Worm (Caenorhabditis elegans): Measurements from ENCODE around the gene srx-136.
A peak's percentile ranks its signal among the peaks of the same experiment; 100 is the strongest.

srx-136 gene

ce11 chrV:13857132-13857531, at the start of gene srx-136:
Gene srx-136, plus strand, starts transcription at chrV:13857432.
- TF ChIP-seq dao-5 (tag; optimal IDR thresholded peaks at IDR 0.05) = no peak
- no peak for TF ChIP-seq W03F9.2 (tag; optimal IDR thresholded peaks at IDR 0.05)
- TF ChIP-seq him-1 (tag; optimal IDR thresholded peaks at IDR 0.05) = no peak

- TF ChIP-seq him-1 (tag; optimal IDR thresholded peaks at IDR 0.05) (no peak), W03F9.2 (tag; optimal IDR thresholded peaks at IDR 0.05) (no peak)
Measured at ce11 chrV:13808462-13808867, 48.8 kb upstream of the srx-136 start.

ce11 chrV:13812330-13812729, 44.9 kb upstream of the srx-136 start:
- TF ChIP-seq him-1 (tag; optimal IDR thresholded peaks at IDR 0.05) (no peak), W03F9.2 (tag; optimal IDR thresholded peaks at IDR 0.05) (no peak)

ce11 chrV:13812931-13813330, 44.3 kb upstream of the srx-136 start, which contains the start of gene ceh-24:
Gene ceh-24, plus strand, starts transcription at chrV:13813231.
- TF ChIP-seq him-1 (tag; optimal IDR thresholded peaks at IDR 0.05) (no peak), W03F9.2 (tag; optimal IDR thresholded peaks at IDR 0.05) (no peak), dao-5 (tag; optimal IDR thresholded peaks at IDR 0.05) (no peak)

- no peak for TF ChIP-seq dao-5 (tag; optimal IDR thresholded peaks at IDR 0.05)
- TF ChIP-seq W03F9.2 (tag; optimal IDR thresholded peaks at IDR 0.05) = no peak
- no peak for TF ChIP-seq him-1 (tag; optimal IDR thresholded peaks at IDR 0.05)
Measured at ce11 chrV:13816877-13817276, 40.4 kb upstream of the srx-136 start, which contains the start of gene F55B12.2. Gene F55B12.2, minus strand, starts transcription at chrV:13816977.

- TF ChIP-seq W03F9.2 (tag; optimal IDR thresholded peaks at IDR 0.05) = peak; percentile 44
- TF ChIP-seq him-1 (tag; optimal IDR thresholded peaks at IDR 0.05) = no peak
Measured at ce11 chrV:13818824-13819408, 38.3 kb upstream of the srx-136 start, which contains the start of gene sel-10. Gene sel-10, plus strand, starts transcription at chrV:13819361.

- TF ChIP-seq W03F9.2 (tag; optimal IDR thresholded peaks at IDR 0.05) = no peak
- TF ChIP-seq him-1 (tag; optimal IDR thresholded peaks at IDR 0.05) = no peak
- no peak for TF ChIP-seq dao-5 (tag; optimal IDR thresholded peaks at IDR 0.05)
Measured at ce11 chrV:13822752-13823151, 34.5 kb upstream of the srx-136 start, which contains the start of gene hpo-31. Gene hpo-31, plus strand, starts transcription at chrV:13823052.

ce11 chrV:13827920-13828319, 29.3 kb upstream of the srx-136 start, which contains the start of gene nrf-5:
Gene nrf-5, plus strand, starts transcription at chrV:13828267.
- TF ChIP-seq dao-5 (tag; optimal IDR thresholded peaks at IDR 0.05) (no peak), him-1 (tag; optimal IDR thresholded peaks at IDR 0.05) (no peak), W03F9.2 (tag; optimal IDR thresholded peaks at IDR 0.05) (no peak)

ce11 chrV:13830813-13831212, 26.4 kb upstream of the srx-136 start, which contains the start of gene str-165:
Gene str-165, plus strand, starts transcription at chrV:13831113.
- no peak for TF ChIP-seq him-1 (tag; optimal IDR thresholded peaks at IDR 0.05)
- no peak for TF ChIP-seq dao-5 (tag; optimal IDR thresholded peaks at IDR 0.05)

ce11 chrV:13833951-13834350, 23.3 kb upstream of the srx-136 start, which contains the start of gene srx-129:
Gene srx-129, plus strand, starts transcription at chrV:13834251.
- TF ChIP-seq dao-5 (tag; optimal IDR thresholded peaks at IDR 0.05) (no peak), him-1 (tag; optimal IDR thresholded peaks at IDR 0.05) (no peak), W03F9.2 (tag; optimal IDR thresholded peaks at IDR 0.05) (no peak)

ce11 chrV:13837173-13837572, 20.1 kb upstream of the srx-136 start, which contains the start of gene srx-128:
Gene srx-128, plus strand, starts transcription at chrV:13837473.
- TF ChIP-seq dao-5 (tag; optimal IDR thresholded peaks at IDR 0.05) (no peak), W03F9.2 (tag; optimal IDR thresholded peaks at IDR 0.05) (no peak), him-1 (tag; optimal IDR thresholded peaks at IDR 0.05) (no peak)

ce11 chrV:13839433-13839832, 17.8 kb upstream of the srx-136 start, which contains the start of gene F55B12.10:
Gene F55B12.10, plus strand, starts transcription at chrV:13839733.
- TF ChIP-seq him-1 (tag; optimal IDR thresholded peaks at IDR 0.05) (no peak), dao-5 (tag; optimal IDR thresholded peaks at IDR 0.05) (no peak), W03F9.2 (tag; optimal IDR thresholded peaks at IDR 0.05) (no peak)

- TF ChIP-seq W03F9.2 (tag; optimal IDR thresholded peaks at IDR 0.05) (no peak), him-1 (tag; optimal IDR thresholded peaks at IDR 0.05) (no peak), dao-5 (tag; optimal IDR thresholded peaks at IDR 0.05) (no peak)
Measured at ce11 chrV:13840909-13841308, 16.3 kb upstream of the srx-136 start, which contains the start of gene srx-17. Gene srx-17, plus strand, starts transcription at chrV:13841209.

- TF ChIP-seq W03F9.2 (tag; optimal IDR thresholded peaks at IDR 0.05) (no peak), dao-5 (tag; optimal IDR thresholded peaks at IDR 0.05) (no peak), him-1 (tag; optimal IDR thresholded peaks at IDR 0.05) (no peak)
Measured at ce11 chrV:13843147-13843546, 14.1 kb upstream of the srx-136 start, which contains the start of gene srx-130. Gene srx-130, plus strand, starts transcription at chrV:13843447.

ce11 chrV:13845136-13845535, 12.1 kb upstream of the srx-136 start, which contains the start of gene srx-131:
Gene srx-131, plus strand, starts transcription at chrV:13845436.
- TF ChIP-seq W03F9.2 (tag; optimal IDR thresholded peaks at IDR 0.05) = no peak
- TF ChIP-seq him-1 (tag; optimal IDR thresholded peaks at IDR 0.05) = no peak
- no peak for TF ChIP-seq dao-5 (tag; optimal IDR thresholded peaks at IDR 0.05)
